Worm (Caenorhabditis elegans): Measurements from ENCODE around the gene smcr-8.
"Not testable (repeated sequence)": the region's sequence is repeated elsewhere in the genome, so short reads cannot be mapped to it uniquely, and the experiment has no call there.

smcr-8 gene

DNA sequence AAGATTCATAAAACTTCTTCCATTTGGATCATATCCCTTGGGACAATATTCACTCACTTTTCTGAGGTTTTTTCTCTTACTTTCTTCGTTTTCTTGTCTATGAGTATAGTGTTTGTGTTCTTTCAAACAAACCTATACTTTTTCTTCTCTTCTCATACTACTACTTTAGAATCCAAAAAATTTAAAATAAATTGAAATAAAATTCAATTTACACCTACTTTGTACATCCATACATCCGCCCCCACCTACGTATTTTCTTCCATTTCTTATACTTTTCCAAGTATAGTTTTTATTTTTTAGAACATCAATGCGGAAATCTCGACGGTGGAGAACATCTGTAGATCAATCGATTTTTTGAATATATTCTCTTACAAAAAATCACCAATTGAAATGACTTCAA is 33.9 kb upstream of the smcr-8 start, which contains the start of gene nca-2:
TSS of gene nca-2 (plus strand) at position 301 of the 400 bp plus-strand sequence.
- TF ChIP-seq ztf-29 (GFP tag; IDR thresholded peaks at IDR 0.05), result no peak
- no peak for TF ChIP-seq T22C8.4 (GFP tag; IDR thresholded peaks at IDR 0.05)

DNA sequence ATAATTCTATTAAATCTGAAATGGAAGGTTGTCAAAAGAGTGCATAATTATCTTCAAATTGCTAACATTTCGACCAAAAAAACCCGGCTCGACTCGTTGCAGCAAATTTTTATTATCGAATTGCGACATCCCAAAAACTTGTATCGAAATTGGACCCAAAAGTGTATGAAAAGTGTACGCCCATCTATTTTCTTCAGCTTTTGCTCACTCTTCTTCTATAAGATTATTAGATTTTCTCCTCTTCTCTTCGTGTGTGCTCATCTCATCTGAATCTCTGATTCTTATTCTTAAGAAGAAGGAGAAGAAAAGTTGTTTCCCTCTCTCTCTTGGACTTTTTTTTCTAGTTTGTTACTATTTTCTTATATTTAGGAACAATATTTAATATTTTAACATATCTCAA is 31.9 kb upstream of the smcr-8 start:
- TF ChIP-seq cog-1 (tag; optimal IDR thresholded peaks at IDR 0.05) (no peak), ztf-23 (GFP tag; IDR thresholded peaks at IDR 0.05) (no peak), klf-2 (GFP tag; conservative IDR thresholded peaks at IDR 0.05) (no peak), ztf-29 (GFP tag; IDR thresholded peaks at IDR 0.05) (no peak), med-1 (GFP tag; optimal IDR thresholded peaks at IDR 0.05; ENCODE audit: insufficient read depth) (no peak), flt-1 (GFP tag; IDR thresholded peaks at IDR 0.05) (no peak), T22C8.4 (GFP tag; IDR thresholded peaks at IDR 0.05) (no peak), tab-1 (GFP tag; IDR thresholded peaks at IDR 0.05) (no peak), ref-1 (GFP tag; conservative IDR thresholded peaks at IDR 0.05) (no peak)

DNA sequence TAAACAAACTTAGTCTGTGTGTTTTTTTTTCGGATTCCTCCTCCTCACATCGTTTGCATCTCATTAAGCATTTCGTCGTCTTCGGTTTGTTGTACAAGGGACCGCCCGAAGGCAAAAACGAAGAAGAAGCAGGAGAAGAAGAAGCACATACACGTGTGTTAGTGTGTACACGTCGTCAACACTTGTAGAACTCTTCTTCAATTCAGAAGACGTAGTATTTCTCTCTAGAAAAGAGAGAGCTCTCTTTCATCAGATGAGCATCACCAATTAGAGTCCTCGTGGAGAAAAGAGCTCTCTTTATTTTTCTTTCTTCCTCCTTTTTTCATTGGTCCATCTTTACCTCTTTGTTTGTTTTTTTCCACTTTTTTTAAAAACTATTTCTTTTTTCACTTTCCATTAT is 31.0 kb upstream of the smcr-8 start:
- TF ChIP-seq T22C8.4 (GFP tag; IDR thresholded peaks at IDR 0.05) (no peak), ztf-29 (GFP tag; IDR thresholded peaks at IDR 0.05) (no peak), tab-1 (GFP tag; IDR thresholded peaks at IDR 0.05) (no peak), flt-1 (GFP tag; IDR thresholded peaks at IDR 0.05) (no peak), ref-1 (GFP tag; conservative IDR thresholded peaks at IDR 0.05) (no peak), cog-1 (tag; optimal IDR thresholded peaks at IDR 0.05) (no peak), ztf-23 (GFP tag; IDR thresholded peaks at IDR 0.05) (no peak), klf-2 (GFP tag; conservative IDR thresholded peaks at IDR 0.05) (no peak), med-1 (GFP tag; optimal IDR thresholded peaks at IDR 0.05; ENCODE audit: insufficient read depth) (no peak)

DNA sequence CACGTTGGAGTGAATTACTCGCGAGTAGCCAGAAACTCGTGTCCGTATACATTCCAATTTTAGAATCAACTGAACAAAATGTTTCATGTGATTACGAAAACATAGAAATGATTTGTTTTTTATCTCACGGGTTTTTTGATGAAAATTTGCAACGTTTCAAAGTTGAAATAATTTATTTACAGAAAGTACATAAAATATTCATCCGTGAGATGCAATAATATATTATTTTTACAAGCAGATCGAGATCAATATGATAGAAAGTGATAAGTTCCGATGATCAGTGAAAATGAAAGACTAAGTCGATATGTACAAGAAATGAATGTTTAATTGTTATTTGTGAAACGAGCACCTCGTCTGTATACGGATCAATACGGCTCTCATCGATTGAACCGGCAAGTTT is 18.8 kb upstream of the smcr-8 start, which contains the start of gene C27F2.6:
TSS of gene C27F2.6 (minus strand) at position 101 of the 400 bp plus-strand sequence.
- TF ChIP-seq ztf-23 (GFP tag; IDR thresholded peaks at IDR 0.05); T22C8.4 (GFP tag; IDR thresholded peaks at IDR 0.05); klf-2 (GFP tag; conservative IDR thresholded peaks at IDR 0.05): not testable (repeated sequence)

DNA sequence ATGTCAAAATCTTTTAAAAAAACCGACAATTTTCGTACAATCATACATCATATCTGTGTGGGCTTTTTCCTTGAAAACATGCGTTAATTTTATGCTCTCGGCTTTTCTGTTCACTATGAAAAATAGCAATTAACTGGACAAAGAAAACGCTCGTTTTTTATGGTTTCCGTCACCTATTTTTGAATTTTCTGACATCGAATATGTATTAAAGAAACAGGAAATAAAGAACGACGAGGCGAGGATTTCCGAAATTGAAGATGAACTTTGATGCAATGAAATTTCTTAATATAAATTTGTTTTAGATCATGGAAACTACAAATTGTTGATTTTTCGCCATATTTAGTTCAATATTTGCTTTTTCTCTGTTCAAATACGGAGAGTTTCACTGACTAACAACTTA is 15.2 kb upstream of the smcr-8 start:
- no peak for TF ChIP-seq klf-2 (GFP tag; conservative IDR thresholded peaks at IDR 0.05)
- TF ChIP-seq ztf-23 (GFP tag; IDR thresholded peaks at IDR 0.05), result no peak
- no peak for TF ChIP-seq med-1 (GFP tag; optimal IDR thresholded peaks at IDR 0.05; ENCODE audit: insufficient read depth)
- no peak for TF ChIP-seq T22C8.4 (GFP tag; IDR thresholded peaks at IDR 0.05)
- TF ChIP-seq cog-1 (tag; optimal IDR thresholded peaks at IDR 0.05), result no peak
- TF ChIP-seq ztf-29 (GFP tag; IDR thresholded peaks at IDR 0.05), result no peak
- TF ChIP-seq ref-1 (GFP tag; conservative IDR thresholded peaks at IDR 0.05), result no peak
- no peak for TF ChIP-seq tab-1 (GFP tag; IDR thresholded peaks at IDR 0.05)
- TF ChIP-seq flt-1 (GFP tag; IDR thresholded peaks at IDR 0.05), result no peak

DNA sequence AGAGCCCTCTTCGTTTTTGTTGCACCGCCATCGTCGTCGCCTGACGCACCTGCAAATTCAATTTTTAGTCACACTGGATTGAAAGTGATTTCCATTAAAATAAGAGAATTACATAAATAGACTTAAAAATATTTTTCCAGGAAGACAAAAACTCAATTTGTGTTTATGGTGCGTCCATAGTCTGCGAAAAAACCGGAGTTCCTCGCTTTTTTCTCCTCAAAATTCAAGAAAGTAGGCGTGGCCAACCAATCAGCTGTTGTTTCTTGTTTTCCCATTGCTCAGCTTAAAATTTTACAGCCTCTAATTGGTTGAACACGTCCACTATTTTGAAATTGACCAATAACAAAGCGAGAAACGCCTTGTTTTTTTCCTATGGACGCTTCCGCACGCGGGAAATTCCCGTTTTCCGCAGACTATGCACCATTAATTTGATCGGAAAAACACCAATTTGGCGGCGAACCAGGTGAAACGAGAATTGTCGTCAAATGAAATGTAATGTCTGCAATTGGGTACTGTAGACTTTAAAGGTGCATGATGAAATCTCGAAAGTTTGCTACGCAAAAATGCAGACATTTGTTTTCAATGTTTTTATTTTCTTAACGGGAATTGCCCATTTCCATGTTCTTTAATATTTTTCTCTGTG is 14.6 kb upstream of the smcr-8 start, which contains the start of gene C27F2.7:
TSS of gene C27F2.7 (minus strand) at position 51 of the 643 bp plus-strand sequence.
- TF ChIP-seq med-1 (GFP tag; optimal IDR thresholded peaks at IDR 0.05; ENCODE audit: insufficient read depth), result no peak
- TF ChIP-seq tab-1 (GFP tag; IDR thresholded peaks at IDR 0.05), result no peak
- no peak for TF ChIP-seq T22C8.4 (GFP tag; IDR thresholded peaks at IDR 0.05)
- TF ChIP-seq ztf-23 (GFP tag; IDR thresholded peaks at IDR 0.05), result no peak
- no peak for TF ChIP-seq ztf-29 (GFP tag; IDR thresholded peaks at IDR 0.05)
- TF ChIP-seq klf-2 (GFP tag; conservative IDR thresholded peaks at IDR 0.05), result no peak
- TF ChIP-seq ref-1 (GFP tag; conservative IDR thresholded peaks at IDR 0.05), result no peak
- no peak for TF ChIP-seq cog-1 (tag; optimal IDR thresholded peaks at IDR 0.05)
- TF ChIP-seq flt-1 (GFP tag; IDR thresholded peaks at IDR 0.05), result no peak

DNA sequence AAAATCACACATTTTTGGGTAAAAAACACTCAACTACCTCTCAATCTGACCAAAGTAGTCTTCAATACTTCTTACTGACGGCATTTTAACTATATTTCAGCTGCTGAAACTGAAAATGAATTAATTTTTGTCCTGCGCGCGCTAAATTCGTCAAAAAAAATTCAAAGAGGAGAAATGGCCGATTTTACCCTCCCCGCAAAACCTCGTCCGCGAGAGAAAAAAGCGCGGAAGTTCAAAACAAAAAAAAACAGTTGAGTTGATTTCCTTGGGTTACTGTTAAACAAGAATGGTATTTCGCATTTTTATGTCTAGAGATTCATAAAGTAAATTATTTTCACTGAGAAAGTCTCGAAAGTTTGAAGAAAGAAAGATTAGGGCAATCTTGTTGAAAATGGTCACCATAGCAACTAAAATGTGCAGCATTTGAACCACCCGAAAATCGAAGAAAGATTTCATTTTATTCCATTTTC is 12.3 kb upstream of the smcr-8 start, which contains the start of the genes C27F2.10 and wdr-60:
TSS of gene C27F2.10 (minus strand) at position 109 of the 470 bp plus-strand sequence.
TSS of gene wdr-60 (plus strand) at position 420 of the 470 bp plus-strand sequence.
- TF ChIP-seq tab-1 (GFP tag; IDR thresholded peaks at IDR 0.05), result no peak
- TF ChIP-seq flt-1 (GFP tag; IDR thresholded peaks at IDR 0.05), result 0 out of 2 replicates have a peak, but pooled peaks have one; percentile 42
- TF ChIP-seq cog-1 (tag; optimal IDR thresholded peaks at IDR 0.05), result no peak

DNA sequence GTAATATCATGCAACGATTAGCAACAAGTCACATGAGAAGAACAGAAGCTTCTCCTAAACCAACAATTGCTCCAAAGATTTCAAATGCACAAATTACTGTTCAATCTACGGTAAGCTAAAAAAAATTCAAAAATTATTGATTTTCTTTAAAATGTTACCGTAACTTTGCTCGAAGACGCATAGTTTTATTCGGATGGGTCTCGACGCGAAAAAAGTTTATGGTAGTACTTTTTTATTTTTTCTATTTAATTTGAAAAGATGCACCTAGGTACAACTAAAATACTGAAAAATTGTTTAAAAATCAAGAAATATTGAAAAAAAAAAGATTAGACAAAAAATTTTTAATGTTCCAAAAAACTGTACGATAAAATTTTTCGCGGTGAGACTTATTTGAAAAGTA is 11.5 kb upstream of the smcr-8 start:
- TF ChIP-seq ztf-29 (GFP tag; IDR thresholded peaks at IDR 0.05), result no peak
- no peak for TF ChIP-seq T22C8.4 (GFP tag; IDR thresholded peaks at IDR 0.05)
- no peak for TF ChIP-seq flt-1 (GFP tag; IDR thresholded peaks at IDR 0.05)
- no peak for TF ChIP-seq ref-1 (GFP tag; conservative IDR thresholded peaks at IDR 0.05)
- TF ChIP-seq cog-1 (tag; optimal IDR thresholded peaks at IDR 0.05), result no peak
- no peak for TF ChIP-seq med-1 (GFP tag; optimal IDR thresholded peaks at IDR 0.05; ENCODE audit: insufficient read depth)
- no peak for TF ChIP-seq ztf-23 (GFP tag; IDR thresholded peaks at IDR 0.05)
- TF ChIP-seq tab-1 (GFP tag; IDR thresholded peaks at IDR 0.05), result no peak
- TF ChIP-seq klf-2 (GFP tag; conservative IDR thresholded peaks at IDR 0.05), result no peak

DNA sequence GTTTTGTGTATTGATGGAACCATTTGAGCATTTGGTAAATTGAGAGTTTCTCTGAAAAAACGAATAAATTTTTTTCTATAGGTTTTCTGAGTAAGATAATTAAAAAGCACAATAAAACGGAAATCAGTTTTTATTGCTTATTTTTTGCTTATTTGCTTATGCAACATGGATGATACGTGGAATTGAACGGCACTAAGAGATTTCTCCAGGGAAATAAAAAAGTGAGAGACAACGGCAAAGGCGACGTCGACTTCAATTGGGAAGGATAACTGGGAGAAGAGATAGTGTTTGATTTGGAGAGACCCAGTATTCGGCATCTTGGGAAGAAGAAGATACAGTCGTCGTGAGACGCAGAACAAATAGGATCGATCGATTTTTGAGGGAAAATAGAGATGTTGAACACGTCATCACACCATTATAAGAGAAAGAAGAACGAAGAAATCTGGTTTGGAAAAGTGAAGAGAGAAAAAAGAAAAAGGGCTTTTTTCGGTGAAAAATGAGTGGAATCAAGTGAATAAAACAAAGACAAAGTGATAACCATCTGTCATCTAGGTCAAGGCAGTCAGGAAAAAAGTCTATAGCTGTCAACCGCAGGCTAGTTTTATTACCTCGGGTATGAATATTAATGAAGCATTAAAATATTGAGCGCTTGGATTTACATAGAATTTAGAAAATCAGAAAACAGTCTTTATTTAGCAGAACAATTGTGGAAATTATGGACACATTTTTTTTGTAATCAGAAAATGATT is 890 bp upstream of the smcr-8 start, which contains the start of gene tmem-131:
TSS of gene tmem-131 (minus strand) at position 51 of the 749 bp plus-strand sequence.
- peak; percentile 57; the same call in 1 of the 2 replicates for TF ChIP-seq T22C8.4 (GFP tag; IDR thresholded peaks at IDR 0.05)
- no peak for TF ChIP-seq ztf-23 (GFP tag; IDR thresholded peaks at IDR 0.05)
- no peak for TF ChIP-seq ztf-29 (GFP tag; IDR thresholded peaks at IDR 0.05)

DNA sequence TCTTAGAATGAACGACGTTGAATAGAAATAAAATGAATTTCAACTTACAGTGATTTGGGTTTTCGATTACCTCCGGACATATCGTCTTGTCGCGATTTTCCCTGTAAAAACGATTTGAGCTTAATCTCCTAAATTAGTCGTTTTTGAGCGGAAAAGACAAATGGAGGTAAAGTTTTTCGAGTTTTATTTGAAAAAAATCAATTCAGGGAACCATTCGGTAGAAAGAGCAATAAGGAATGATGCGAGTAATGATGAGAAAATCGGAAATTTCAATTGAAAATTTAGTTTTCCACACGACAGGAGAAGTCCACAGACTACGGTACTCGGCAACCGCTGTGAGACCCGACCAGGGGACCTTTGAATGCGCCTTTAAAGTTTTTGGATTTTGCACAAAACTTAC is 3.1 kb downstream of the smcr-8 start, which contains the start of gene R144.10:
TSS of gene R144.10 (minus strand) at position 101 of the 400 bp plus-strand sequence.
- TF ChIP-seq ztf-29 (GFP tag; IDR thresholded peaks at IDR 0.05) (no peak), ref-1 (GFP tag; conservative IDR thresholded peaks at IDR 0.05) (no peak), ztf-23 (GFP tag; IDR thresholded peaks at IDR 0.05) (no peak), med-1 (GFP tag; optimal IDR thresholded peaks at IDR 0.05; ENCODE audit: insufficient read depth) (no peak), cog-1 (tag; optimal IDR thresholded peaks at IDR 0.05) (no peak), klf-2 (GFP tag; conservative IDR thresholded peaks at IDR 0.05) (no peak), tab-1 (GFP tag; IDR thresholded peaks at IDR 0.05) (no peak), flt-1 (GFP tag; IDR thresholded peaks at IDR 0.05) (no peak), T22C8.4 (GFP tag; IDR thresholded peaks at IDR 0.05) (no peak)
